Worm (Caenorhabditis elegans) whole organism, L1 larva: ENCODE data around the gene W09D6.1.
A peak's percentile ranks its signal among the peaks of the same experiment; 100 is the strongest.

ENCODE experiments used
- C04F5.9 ChIP-seq: sonication (generic microtip); optimal IDR thresholded peaks from 2 replicates; lab custom pipeline; 2016; ENCODE audit warnings: missing genetic modification characterization, missing compliant biosample characterization
- C34B4.2 ChIP-seq: sonication (generic microtip); optimal IDR thresholded peaks from 2 replicates; lab custom pipeline; 2017; ENCODE audit warnings: mild to moderate bottlenecking, missing genetic modification characterization, missing compliant biosample characterization
- F16B12.6 ChIP-seq: fragments of 150-350 bp; optimal IDR thresholded peaks from 2 replicates; lab custom pipeline; 2014; ENCODE audit warnings: missing biosample characterization, missing genetic modification characterization
- aha-1 ChIP-seq: fragments of 150-350 bp; optimal IDR thresholded peaks from 2 replicates; lab custom pipeline; 2014; ENCODE audit warnings: missing biosample characterization, missing genetic modification characterization
- aly-2 ChIP-seq: fragments of 150-350 bp; optimal IDR thresholded peaks from 2 replicates; lab custom pipeline; 2014; ENCODE audit warnings: missing biosample characterization, missing genetic modification characterization
- ama-1 ChIP-seq: fragments of 150-350 bp; optimal IDR thresholded peaks from 2 replicates; lab custom pipeline; 2014
- blmp-1 ChIP-seq: fragments of 150-350 bp; optimal IDR thresholded peaks from 2 replicates; lab custom pipeline; 2014; ENCODE audit warnings: missing biosample characterization, missing genetic modification characterization
- ceh-88 ChIP-seq: fragments of 200-800 bp; sonication (Bioruptor generic); IDR thresholded peaks from 2 replicates; pipeline ENCODE4 v1.3.6; 2022; ENCODE audit warnings: missing genetic modification characterization, missing compliant biosample characterization
- ceh-90 ChIP-seq: sonication (generic microtip); optimal IDR thresholded peaks from 2 replicates; lab custom pipeline; 2016; ENCODE audit warnings: missing genetic modification characterization, missing compliant biosample characterization
- ces-1 ChIP-seq: fragments of 150-350 bp; optimal IDR thresholded peaks from 2 replicates; lab custom pipeline; 2014; ENCODE audit warnings: missing biosample characterization, missing genetic modification reagents, missing genetic modification characterization
- efl-1 ChIP-seq, 4 experiments: fragments of 150-350 bp; optimal IDR thresholded peaks in 3 of 4; peaks in 1 of 4; 1 replicate in 1 of 4; 2 replicates in 3 of 4; lab custom pipeline; 2014; ENCODE audit warnings: missing biosample characterization in 2 of 4, missing genetic modification characterization in 2 of 4, missing genetic modification reagents in 2 of 4
- efl-3 ChIP-seq: fragments of 200-800 bp; sonication (Bioruptor generic); optimal IDR thresholded peaks from 2 replicates; lab custom pipeline; 2018; ENCODE audit warnings: mild to moderate bottlenecking, missing genetic modification characterization, missing compliant biosample characterization
- egl-27 ChIP-seq, 2 experiments: fragments of 150-350 bp in 1 of 2; sonication (generic microtip); optimal IDR thresholded peaks; 3 replicates each; lab custom pipeline; 2017 to 2018; ENCODE audit warnings: missing biosample characterization in 2 of 2, missing genetic modification characterization in 2 of 2, missing genetic modification reagents in 2 of 2
- elt-3 ChIP-seq, 6 experiments: fragments of 150-350 bp in 1 of 6; sonication (generic microtip); optimal IDR thresholded peaks; 2 replicates each; lab custom pipeline; 2017 to 2018; ENCODE audit warnings: missing biosample characterization in 6 of 6, missing genetic modification characterization in 6 of 6, inconsistent platforms in 1 of 6
- fkh-10 ChIP-seq: sonication (generic microtip); optimal IDR thresholded peaks from 2 replicates; lab custom pipeline; 2017; ENCODE audit warnings: missing biosample characterization, missing genetic modification reagents, missing genetic modification characterization
- fkh-4 ChIP-seq: sonication (generic microtip); optimal IDR thresholded peaks from 2 replicates; lab custom pipeline; 2016; ENCODE audit warnings: missing compliant biosample characterization, missing genetic modification characterization, borderline replicate concordance
- fkh-8 ChIP-seq: sonication (generic microtip); optimal IDR thresholded peaks from 2 replicates; lab custom pipeline; 2016; ENCODE audit warnings: mild to moderate bottlenecking, missing genetic modification characterization, missing compliant biosample characterization
- hlh-17 ChIP-seq: fragments of 200-800 bp; sonication (Bioruptor generic); optimal IDR thresholded peaks from 2 replicates; lab custom pipeline; 2018; ENCODE audit warnings: missing genetic modification characterization, mild to moderate bottlenecking, missing compliant biosample characterization, moderate library complexity, borderline replicate concordance
- hlh-4 ChIP-seq: sonication (generic microtip); optimal IDR thresholded peaks from 2 replicates; lab custom pipeline; 2016; ENCODE audit warnings: mild to moderate bottlenecking, missing genetic modification characterization, missing compliant biosample characterization
- hpl-2 ChIP-seq: fragments of 150-350 bp; optimal IDR thresholded peaks from 2 replicates; lab custom pipeline; 2014; ENCODE audit warnings: missing biosample characterization, missing genetic modification reagents, missing genetic modification characterization
- irx-1 ChIP-seq: sonication (generic microtip); optimal IDR thresholded peaks from 2 replicates; lab custom pipeline; 2016; ENCODE audit warnings: missing genetic modification characterization, missing compliant biosample characterization
- jun-1 ChIP-seq: fragments of 150-350 bp; optimal IDR thresholded peaks from 2 replicates; lab custom pipeline; 2014; ENCODE audit warnings: missing biosample characterization, missing genetic modification reagents, missing genetic modification characterization
- lin-15B ChIP-seq: fragments of 150-350 bp; sonication (generic microtip); optimal IDR thresholded peaks from 3 replicates; lab custom pipeline; 2014; ENCODE audit warnings: missing biosample characterization, missing genetic modification characterization
- lin-35 ChIP-seq, 2 experiments: fragments of 150-350 bp; optimal IDR thresholded peaks; 2 replicates each; lab custom pipeline; 2014; ENCODE audit warnings: missing biosample characterization in 2 of 2, missing genetic modification characterization in 2 of 2, missing genetic modification reagents in 2 of 2
- lin-39 ChIP-seq: fragments of 150-350 bp; optimal IDR thresholded peaks from 2 replicates; lab custom pipeline; 2014; ENCODE audit warnings: missing biosample characterization, missing genetic modification reagents, missing genetic modification characterization
- lir-3 ChIP-seq: sonication (generic microtip); optimal IDR thresholded peaks from 2 replicates; lab custom pipeline; 2016; ENCODE audit warnings: mild to moderate bottlenecking, missing genetic modification characterization, moderate library complexity, missing compliant biosample characterization; ENCODE audit not compliant: poor library complexity
- mdl-1 ChIP-seq, 2 experiments: fragments of 150-350 bp; optimal IDR thresholded peaks; 2 replicates each; lab custom pipeline; 2014 to 2017; ENCODE audit warnings: missing biosample characterization in 2 of 2, missing genetic modification characterization in 2 of 2, inconsistent platforms in 1 of 2
- mef-2 ChIP-seq: fragments of 150-350 bp; optimal IDR thresholded peaks from 2 replicates; lab custom pipeline; 2014; ENCODE audit warnings: missing biosample characterization, missing genetic modification characterization
- mep-1 ChIP-seq: fragments of 150-350 bp; optimal IDR thresholded peaks from 2 replicates; lab custom pipeline; 2014; ENCODE audit warnings: missing biosample characterization, missing genetic modification characterization
- nhr-12 ChIP-seq: sonication (generic microtip); optimal IDR thresholded peaks from 2 replicates; lab custom pipeline; 2017; ENCODE audit warnings: missing biosample characterization, missing genetic modification characterization
- nhr-20 ChIP-seq: sonication (generic microtip); optimal IDR thresholded peaks from 2 replicates; lab custom pipeline; 2016; ENCODE audit warnings: mild to moderate bottlenecking, missing genetic modification characterization, missing compliant biosample characterization
- nhr-28 ChIP-seq: fragments of 150-350 bp; optimal IDR thresholded peaks from 2 replicates; lab custom pipeline; 2014; ENCODE audit warnings: missing biosample characterization, missing genetic modification characterization
- nhr-47 ChIP-seq: sonication (generic microtip); optimal IDR thresholded peaks from 2 replicates; lab custom pipeline; 2016; ENCODE audit warnings: mild to moderate bottlenecking, missing genetic modification characterization, moderate library complexity, missing compliant biosample characterization
- nhr-76 ChIP-seq: sonication (generic microtip); optimal IDR thresholded peaks from 2 replicates; lab custom pipeline; 2017; ENCODE audit warnings: missing biosample characterization, missing genetic modification characterization
- pag-3 ChIP-seq: sonication (generic microtip); optimal IDR thresholded peaks from 2 replicates; lab custom pipeline; 2017; ENCODE audit warnings: missing genetic modification characterization, mild to moderate bottlenecking, missing compliant biosample characterization, antibody characterized with exemption, borderline replicate concordance; ENCODE audit not compliant: insufficient read depth
- pax-3 ChIP-seq: fragments of 200-800 bp; sonication (Bioruptor generic); optimal IDR thresholded peaks from 2 replicates; lab custom pipeline; 2018; ENCODE audit warnings: mild to moderate bottlenecking, missing genetic modification characterization, moderate library complexity, missing compliant biosample characterization
- rnt-1 ChIP-seq: sonication (generic microtip); optimal IDR thresholded peaks from 2 replicates; lab custom pipeline; 2016; ENCODE audit warnings: mild to moderate bottlenecking, missing genetic modification characterization, moderate library complexity, missing compliant biosample characterization
- skn-1 ChIP-seq: fragments of 150-350 bp; optimal IDR thresholded peaks from 2 replicates; lab custom pipeline; 2014; ENCODE audit warnings: missing biosample characterization, missing genetic modification characterization
- snu-23 ChIP-seq: sonication (generic microtip); optimal IDR thresholded peaks from 2 replicates; lab custom pipeline; 2016; ENCODE audit warnings: missing genetic modification characterization, missing compliant biosample characterization
- sox-4 ChIP-seq: sonication (generic microtip); optimal IDR thresholded peaks from 2 replicates; lab custom pipeline; 2016; ENCODE audit warnings: missing genetic modification characterization, missing compliant biosample characterization
- sup-37 ChIP-seq: fragments of 200-800 bp; sonication (Bioruptor generic); optimal IDR thresholded peaks from 2 replicates; lab custom pipeline; 2018; ENCODE audit warnings: mild to moderate bottlenecking, missing genetic modification characterization, missing compliant biosample characterization
- swsn-7 ChIP-seq: sonication (generic microtip); optimal IDR thresholded peaks from 2 replicates; lab custom pipeline; 2016; ENCODE audit warnings: missing genetic modification characterization, missing compliant biosample characterization
- tlp-1 ChIP-seq: fragments of 150-350 bp; optimal IDR thresholded peaks from 2 replicates; lab custom pipeline; 2014; ENCODE audit warnings: missing biosample characterization, missing genetic modification characterization
- unc-62 ChIP-seq: fragments of 150-350 bp; optimal IDR thresholded peaks from 2 replicates; lab custom pipeline; 2014; ENCODE audit warnings: missing biosample characterization, missing genetic modification reagents, missing genetic modification characterization
- unc-98 ChIP-seq: fragments of 200-800 bp; sonication (Bioruptor generic); IDR thresholded peaks from 2 replicates; pipeline ENCODE4 v1.3.6; 2022; ENCODE audit warnings: missing genetic modification characterization, missing compliant biosample characterization
- zag-1 ChIP-seq: fragments of 150-350 bp; optimal IDR thresholded peaks from 2 replicates; lab custom pipeline; 2014; ENCODE audit warnings: missing biosample characterization, missing genetic modification characterization
- zip-4 ChIP-seq: fragments of 200-800 bp; sonication (Bioruptor generic); optimal IDR thresholded peaks from 2 replicates; lab custom pipeline; 2018; ENCODE audit warnings: mild to moderate bottlenecking, missing genetic modification characterization, moderate library complexity, missing compliant biosample characterization

Gene W09D6.1

DNA sequence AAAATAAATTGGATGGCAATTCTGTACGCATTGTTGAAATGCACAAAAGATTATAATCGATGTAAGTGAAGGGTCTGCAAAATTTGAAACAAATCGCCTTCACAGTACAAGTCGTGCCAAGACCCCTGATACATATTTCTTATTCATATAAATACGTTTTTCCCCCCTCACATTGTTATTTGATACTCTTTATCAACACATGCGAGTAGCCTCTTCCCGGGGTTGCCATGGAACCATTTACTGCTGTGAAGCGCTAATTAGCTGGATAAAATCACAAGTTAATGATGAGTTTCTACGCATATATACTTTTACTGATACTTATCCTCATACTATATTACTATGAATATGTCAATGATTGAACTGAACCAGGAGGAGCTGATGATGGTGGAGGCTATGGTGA is 37.3 kb upstream of the W09D6.1 start, which contains the start of gene Y48A6B.14:
TSS of gene Y48A6B.14 (plus strand) at position 301 of the 400 bp plus-strand sequence.
- no peak for TF ChIP-seq efl-1 (optimal IDR thresholded peaks at IDR 0.05; lab: Kevin White, UChicago)
- peak in 1 of 2 experiments; percentile 56 for TF ChIP-seq efl-1 (GFP tag; optimal IDR thresholded peaks at IDR 0.05 in 1 of 2; lab: Kevin White, UChicago)
- no peak for TF ChIP-seq ceh-88 (GFP tag; lab: Robert Waterston, UW)
- TF ChIP-seq, all 84 proteins: peak for 1

- TF ChIP-seq egl-27 (tag; optimal IDR thresholded peaks at IDR 0.05; lab: Kevin White, UChicago), result no peak
- no peak for TF ChIP-seq nhr-76 (tag; lab: Kevin White, UChicago)
- TF ChIP-seq ceh-88 (GFP tag; lab: Robert Waterston, UW), result no peak
- no peak for TF ChIP-seq aly-2 (tag; lab: Kevin White, UChicago)
- no peak for TF ChIP-seq efl-1 (optimal IDR thresholded peaks at IDR 0.05; lab: Kevin White, UChicago)
- peak in 1 of 2 experiments; percentile 24 for TF ChIP-seq efl-1 (GFP tag; optimal IDR thresholded peaks at IDR 0.05 in 1 of 2; lab: Kevin White, UChicago)
- no peak for TF ChIP-seq tlp-1 (tag; lab: Kevin White, UChicago)
- TF ChIP-seq hlh-17 (GFP tag; lab: Kevin White, UChicago), result no peak
These were observed 35.8 kb upstream of the W09D6.1 start, which contains the start of gene Y48A6B.9 for ce11 chrIII:11032872-11033271. Y48A6B.9 (plus strand) TSS chrIII:11033172.

ce11 chrIII:11036132-11036531 is 32.5 kb upstream of the W09D6.1 start:
- TF ChIP-seq C04F5.9 (tag; lab: Kevin White, UChicago) (no peak), mef-2 (tag; lab: Kevin White, UChicago) (no peak), sox-4 (tag; lab: Kevin White, UChicago) (no peak), jun-1 (tag; lab: Kevin White, UChicago) (peak; percentile 50), mep-1 (peak; percentile 83), C34B4.2 (tag; lab: Kevin White, UChicago) (no peak), nhr-20 (tag; lab: Kevin White, UChicago) (peak; percentile 75), unc-62 (GFP tag; lab: Kevin White, UChicago) (no peak), fkh-4 (tag; lab: Kevin White, UChicago) (no peak), sup-37 (peak; percentile 36), elt-3 (tag; optimal IDR thresholded peaks at IDR 0.05; lab: Kevin White, UChicago) (peak in 2 of 6 experiments; percentile 57 to 75), rnt-1 (tag; lab: Kevin White, UChicago) (no peak), mdl-1 (tag; optimal IDR thresholded peaks at IDR 0.05; lab: Kevin White, UChicago) (peak in 1 of 2 experiments; percentile 48), lir-3 (tag; lab: Kevin White, UChicago) (no peak), pax-3 (tag; lab: Kevin White, UChicago) (peak; percentile 38), nhr-28 (tag; lab: Kevin White, UChicago) (no peak), ceh-90 (tag; lab: Kevin White, UChicago) (no peak), swsn-7 (peak; percentile 81), nhr-12 (tag; lab: Kevin White, UChicago) (no peak), aly-2 (tag; lab: Kevin White, UChicago) (peak; percentile 55), ama-1 (lab: Kevin White, UChicago) (no peak), irx-1 (tag; lab: Kevin White, UChicago) (peak; percentile 66), aha-1 (no peak), hpl-2 (GFP tag; lab: Kevin White, UChicago) (no peak), lin-15B (tag; lab: Kevin White, UChicago) (peak; percentile 44), nhr-47 (peak; percentile 84), fkh-8 (tag; lab: Kevin White, UChicago) (peak; percentile 52), hlh-4 (tag; lab: Kevin White, UChicago) (no peak), egl-27 (tag; optimal IDR thresholded peaks at IDR 0.05; lab: Kevin White, UChicago) (no peak), F16B12.6 (tag; lab: Kevin White, UChicago) (peak; percentile 100), lin-39 (tag; lab: Kevin White, UChicago) (peak; percentile 40), efl-3 (GFP tag; lab: Kevin White, UChicago) (no peak), zip-4 (peak; percentile 27), ces-1 (GFP tag; lab: Kevin White, UChicago) (no peak), lin-35 (GFP tag; optimal IDR thresholded peaks at IDR 0.05; lab: Kevin White, UChicago) (peak; percentile 67 to 87), zag-1 (no peak), snu-23 (peak; percentile 87), blmp-1 (tag; lab: Kevin White, UChicago) (peak; percentile 36), unc-98 (GFP tag; lab: Robert Waterston, UW) (no peak; the same call in 1 of the 2 replicates), pag-3 (tag; lab: Kevin White, UChicago) (no peak), fkh-10 (GFP tag; lab: Kevin White, UChicago) (peak; percentile 41), skn-1 (tag; lab: Kevin White, UChicago) (peak; percentile 67)
